Worm (Caenorhabditis elegans): ENCODE results near the gene F59B1.8.

F59B1.8 gene

DNA sequence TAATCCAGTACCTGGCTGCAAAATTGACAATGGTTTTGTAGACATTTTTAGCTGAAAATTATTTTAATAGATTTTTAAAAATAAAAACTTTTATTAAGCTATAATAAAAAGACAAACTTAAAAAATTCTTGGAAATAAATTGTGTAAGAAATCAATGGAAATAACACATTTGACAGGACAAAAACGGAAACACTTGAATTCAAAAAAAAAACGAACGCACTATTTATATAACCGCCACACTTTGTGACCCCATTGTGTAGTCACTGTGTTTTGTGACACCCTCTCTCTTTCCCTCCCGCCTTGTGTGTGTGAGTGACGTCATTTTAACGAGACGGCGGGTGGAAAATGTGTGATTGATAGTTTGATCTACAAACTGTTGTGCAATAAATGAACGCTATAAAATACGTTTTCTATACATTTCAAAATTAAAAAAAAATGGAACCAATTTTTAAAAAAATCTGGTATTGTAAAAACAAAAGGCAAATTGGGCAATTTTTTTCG is at the start of gene F59B1.8:
F59B1.8 (minus strand) TSS at position 51 of the 501 bp plus-strand sequence.
- TF ChIP-seq ceh-43 (GFP tag; optimal IDR thresholded peaks at IDR 0.05), result no peak
- no peak for TF ChIP-seq bed-3 (GFP tag; optimal IDR thresholded peaks at IDR 0.05)
- TF ChIP-seq M03D4.4 (tag; optimal IDR thresholded peaks at IDR 0.05), result no peak
- no peak for TF ChIP-seq snpc-4 (tag; optimal IDR thresholded peaks at IDR 0.05)
- TF ChIP-seq unc-62 (GFP tag; optimal IDR thresholded peaks at IDR 0.05), result peak; percentile 2
- TF ChIP-seq unc-120 (tag; optimal IDR thresholded peaks at IDR 0.05; ENCODE audit: poor library complexity, severe bottlenecking), result no peak
- no peak for TF ChIP-seq sptf-1 (tag; optimal IDR thresholded peaks at IDR 0.05)
- TF ChIP-seq zip-8 (tag; optimal IDR thresholded peaks at IDR 0.05), result peak; percentile 54
- TF ChIP-seq cnd-1 (tag; optimal IDR thresholded peaks at IDR 0.05), result no peak
- TF ChIP-seq nhr-2 (tag; optimal IDR thresholded peaks at IDR 0.05), result peak; percentile 45
- TF ChIP-seq ces-1 (GFP tag; optimal IDR thresholded peaks at IDR 0.05), result no peak
- TF ChIP-seq unc-39 (tag; optimal IDR thresholded peaks at IDR 0.05), result no peak
- TF ChIP-seq drap-1 (GFP tag; optimal IDR thresholded peaks at IDR 0.05), result no peak
- TF ChIP-seq lin-13 (tag; optimal IDR thresholded peaks at IDR 0.05), result no peak
- TF ChIP-seq lsy-2 (tag; optimal IDR thresholded peaks at IDR 0.05), result no peak
- no peak for TF ChIP-seq flh-1 (GFP tag; optimal IDR thresholded peaks at IDR 0.05)
- TF ChIP-seq mab-5 (tag; optimal IDR thresholded peaks at IDR 0.05), result no peak
- no peak for TF ChIP-seq ztf-11 (tag; optimal IDR thresholded peaks at IDR 0.05)
- TF ChIP-seq ceh-39 (tag; optimal IDR thresholded peaks at IDR 0.05), result no peak
- TF ChIP-seq elt-3 (tag; optimal IDR thresholded peaks at IDR 0.05), result no peak
- no peak for TF ChIP-seq nhr-237 (tag; optimal IDR thresholded peaks at IDR 0.05)
- TF ChIP-seq nhr-76 (tag; optimal IDR thresholded peaks at IDR 0.05), result no peak

DNA sequence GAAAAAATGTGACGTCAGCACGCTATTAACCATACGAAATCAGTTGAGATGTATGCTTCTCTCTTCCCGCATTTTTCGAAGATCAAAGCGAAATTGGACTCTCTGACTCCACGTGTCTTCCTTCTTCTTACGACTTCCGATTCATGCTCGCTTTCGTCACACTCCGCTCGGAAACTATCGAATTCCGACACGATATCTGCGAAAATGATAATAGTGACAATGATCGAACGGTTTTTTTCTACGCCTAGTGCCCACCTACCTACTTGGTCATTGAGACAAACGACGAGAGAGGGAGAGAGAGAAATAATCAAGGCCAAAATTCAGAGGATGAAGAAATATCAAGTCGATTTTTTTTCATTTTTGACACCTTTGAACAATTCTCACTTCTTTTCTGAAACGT is 49.6 kb upstream of the F59B1.8 start:
- TF ChIP-seq ceh-83 (GFP tag; optimal IDR thresholded peaks at IDR 0.05), result no peak
- no peak for TF ChIP-seq mab-5 (tag; optimal IDR thresholded peaks at IDR 0.05)
- no peak for TF ChIP-seq M03D4.4 (tag; optimal IDR thresholded peaks at IDR 0.05)
- TF ChIP-seq ztf-11 (tag; optimal IDR thresholded peaks at IDR 0.05), result no peak
- no peak for TF ChIP-seq unc-62 (GFP tag; optimal IDR thresholded peaks at IDR 0.05)
- no peak for TF ChIP-seq unc-120 (tag; optimal IDR thresholded peaks at IDR 0.05; ENCODE audit: poor library complexity, severe bottlenecking)
- no peak for TF ChIP-seq tbx-8 (GFP tag; optimal IDR thresholded peaks at IDR 0.05)
- no peak for TF ChIP-seq zip-8 (tag; optimal IDR thresholded peaks at IDR 0.05)
- TF ChIP-seq bed-3 (GFP tag; optimal IDR thresholded peaks at IDR 0.05), result no peak

DNA sequence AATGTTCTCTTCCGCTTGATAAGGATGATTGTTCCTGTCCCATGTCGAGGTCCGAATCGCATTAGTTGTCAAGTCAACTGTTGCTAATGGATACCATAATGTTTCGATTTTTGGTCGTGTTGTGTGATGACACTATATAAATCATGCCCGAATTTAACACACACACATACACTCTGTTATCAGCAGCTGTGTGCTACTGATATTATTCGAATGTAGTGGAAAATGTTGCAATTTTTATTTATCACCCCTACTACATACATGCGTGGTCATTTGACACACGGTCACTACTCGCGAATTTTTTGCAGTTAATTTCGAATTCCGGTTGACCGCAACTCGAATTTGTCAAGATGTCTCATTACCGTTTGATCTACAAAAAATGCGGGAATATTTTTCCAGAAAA is 48.6 kb upstream of the F59B1.8 start:
- TF ChIP-seq nhr-12 (tag; optimal IDR thresholded peaks at IDR 0.05) (no peak), blmp-1 (tag; optimal IDR thresholded peaks at IDR 0.05) (no peak), nhr-237 (tag; optimal IDR thresholded peaks at IDR 0.05) (no peak), nhr-76 (tag; optimal IDR thresholded peaks at IDR 0.05) (no peak), elt-3 (tag; optimal IDR thresholded peaks at IDR 0.05) (no peak), hlh-1 (tag; optimal IDR thresholded peaks at IDR 0.05) (no peak), M03D4.4 (tag; optimal IDR thresholded peaks at IDR 0.05) (no peak), unc-120 (tag; optimal IDR thresholded peaks at IDR 0.05; ENCODE audit: poor library complexity, severe bottlenecking) (no peak), unc-39 (tag; optimal IDR thresholded peaks at IDR 0.05) (no peak), unc-62 (GFP tag; optimal IDR thresholded peaks at IDR 0.05) (no peak), ces-1 (GFP tag; optimal IDR thresholded peaks at IDR 0.05) (no peak), sptf-1 (tag; optimal IDR thresholded peaks at IDR 0.05) (no peak), tbx-8 (GFP tag; optimal IDR thresholded peaks at IDR 0.05) (no peak), ceh-43 (GFP tag; optimal IDR thresholded peaks at IDR 0.05) (no peak), elt-1 (tag; optimal IDR thresholded peaks at IDR 0.05; ENCODE audit: borderline replicate concordance, insufficient read depth) (no peak), lin-13 (tag; optimal IDR thresholded peaks at IDR 0.05) (no peak), snpc-4 (tag; optimal IDR thresholded peaks at IDR 0.05) (no peak), ztf-11 (tag; optimal IDR thresholded peaks at IDR 0.05) (no peak)

DNA sequence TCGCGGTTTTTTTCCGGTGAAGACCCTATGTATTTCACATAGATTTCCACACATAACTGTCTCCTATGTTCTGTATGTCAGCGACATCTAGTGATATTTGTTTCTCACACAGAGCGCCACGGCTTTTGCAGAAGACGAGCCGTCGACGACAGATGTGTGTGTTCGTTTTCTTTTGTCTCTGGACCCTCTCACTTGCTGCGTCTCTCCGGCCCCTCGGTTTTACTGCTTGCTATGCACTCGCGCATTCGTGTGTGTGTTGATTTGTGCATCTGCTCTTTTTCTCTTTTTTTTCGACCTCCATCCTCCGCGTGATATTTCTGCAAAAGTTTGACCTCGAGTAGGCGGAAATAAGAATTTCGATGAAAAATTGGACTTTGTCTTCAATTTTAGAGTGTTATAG is 44.7 kb upstream of the F59B1.8 start:
- TF ChIP-seq lin-32 (GFP tag; optimal IDR thresholded peaks at IDR 0.05) (peak; percentile 74), cnd-1 (tag; optimal IDR thresholded peaks at IDR 0.05) (peak; percentile 70), tbx-8 (GFP tag; optimal IDR thresholded peaks at IDR 0.05) (no peak), lsy-2 (tag; optimal IDR thresholded peaks at IDR 0.05) (no peak), M03D4.4 (tag; optimal IDR thresholded peaks at IDR 0.05) (no peak), drap-1 (GFP tag; optimal IDR thresholded peaks at IDR 0.05) (no peak), ham-2 (GFP tag; optimal IDR thresholded peaks at IDR 0.05) (no peak), sem-2 (GFP tag; optimal IDR thresholded peaks at IDR 0.05) (no peak), nhr-12 (tag; optimal IDR thresholded peaks at IDR 0.05) (no peak), ztf-11 (tag; optimal IDR thresholded peaks at IDR 0.05) (no peak), zip-8 (tag; optimal IDR thresholded peaks at IDR 0.05) (no peak), unc-120 (tag; optimal IDR thresholded peaks at IDR 0.05; ENCODE audit: poor library complexity, severe bottlenecking) (no peak), hlh-1 (tag; optimal IDR thresholded peaks at IDR 0.05) (peak; percentile 56), mep-1 (tag; optimal IDR thresholded peaks at IDR 0.05) (peak; percentile 15), ces-1 (GFP tag; optimal IDR thresholded peaks at IDR 0.05) (peak; percentile 14), nhr-76 (tag; optimal IDR thresholded peaks at IDR 0.05) (no peak)
